Fruit fly (Drosophila melanogaster) whole organism, embryonic: ENCODE measurements around the gene Tailor.
A peak's percentile ranks its signal among the peaks of the same experiment; 100 is the strongest.

Source experiments
- CG15696 ChIP-seq: fragments of 200-800 bp; sonication (Bioruptor generic); optimal IDR thresholded peaks from 2 replicates; lab custom pipeline; 2019; ENCODE audit warnings: missing biosample characterization, mild to moderate bottlenecking, missing genetic modification characterization, moderate library complexity
- CG33557 ChIP-seq: fragments of 200-800 bp; sonication (Bioruptor generic); optimal IDR thresholded peaks from 2 replicates; lab custom pipeline; 2019; ENCODE audit warnings: missing biosample characterization, mild to moderate bottlenecking, missing genetic modification characterization, moderate library complexity
- Mad ChIP-seq: fragments of 200-800 bp; sonication (Bioruptor generic); optimal IDR thresholded peaks from 2 replicates; lab custom pipeline; 2016; ENCODE audit warnings: missing biosample characterization, missing genetic modification characterization
- Vsx1 ChIP-seq: fragments of 200-800 bp; sonication (Bioruptor generic); optimal IDR thresholded peaks from 2 replicates; lab custom pipeline; 2017; ENCODE audit warnings: missing biosample characterization, mild to moderate bottlenecking, missing genetic modification characterization, missing genetic modification reagents
- gce ChIP-seq: fragments of 200-800 bp; sonication (Bioruptor generic); IDR thresholded peaks from 3 replicates; pipeline ENCODE4 v1.3.6; 2022; ENCODE audit warnings: missing biosample characterization, missing genetic modification characterization
- gcm ChIP-seq: fragments of 200-800 bp; sonication (Bioruptor generic); optimal IDR thresholded peaks from 2 replicates; lab custom pipeline; 2019; ENCODE audit warnings: missing biosample characterization, mild to moderate bottlenecking, missing genetic modification characterization, moderate library complexity
- gcm2 ChIP-seq: fragments of 200-800 bp; sonication (Bioruptor generic); optimal IDR thresholded peaks from 2 replicates; lab custom pipeline; 2016; ENCODE audit warnings: missing biosample characterization, missing genetic modification characterization
- gfzf ChIP-seq: fragments of 200-800 bp; sonication (Bioruptor generic); optimal IDR thresholded peaks from 2 replicates; lab custom pipeline; 2016; ENCODE audit warnings: missing biosample characterization, mild to moderate bottlenecking, missing genetic modification characterization, moderate library complexity

DNA sequence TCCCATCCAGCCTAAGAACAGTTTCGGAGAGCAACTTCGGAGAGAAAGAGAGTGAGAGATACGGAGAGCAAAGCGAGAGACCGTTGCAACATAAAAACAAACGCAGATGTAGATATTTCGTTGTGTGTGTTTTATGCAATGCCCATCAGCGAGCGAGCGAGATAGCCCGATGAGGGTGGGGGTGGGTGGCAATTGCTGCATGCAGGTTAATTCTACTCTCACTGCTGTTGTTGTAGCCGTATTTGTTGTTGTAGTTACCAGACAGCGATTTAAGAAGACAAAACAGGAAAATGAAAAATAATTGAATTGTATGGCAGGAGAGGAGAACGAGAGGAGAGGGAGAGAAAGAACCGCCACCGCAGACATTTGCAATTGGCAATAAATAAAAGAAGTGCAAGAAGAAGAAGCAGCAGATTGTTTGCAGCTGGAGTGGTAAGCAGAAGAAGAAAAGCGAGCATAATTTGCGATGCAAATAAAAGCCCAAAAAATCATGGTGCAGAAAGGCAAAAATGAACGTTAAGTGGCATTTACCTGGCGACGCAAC is 23.9 kb upstream of the Tailor start:
- no peak for TF ChIP-seq Vsx1 (GFP tag; lab: Kevin White, UChicago)
- TF ChIP-seq gfzf (GFP tag; lab: Kevin White, UChicago): no peak
- no peak for TF ChIP-seq CG15696
- no peak for TF ChIP-seq CG33557 (GFP tag; lab: Kevin White, UChicago)
- TF ChIP-seq gcm2 (GFP tag; lab: Kevin White, UChicago): no peak
- TF ChIP-seq Mad (GFP tag; lab: Kevin White, UChicago): no peak
- no peak for TF ChIP-seq gce (GFP tag; lab: Robert Waterston, UW)
- peak; percentile 54 for TF ChIP-seq gcm (GFP tag; lab: Kevin White, UChicago)
